Worm (Caenorhabditis elegans): ENCODE measurements around the gene srw-138.

DNA sequence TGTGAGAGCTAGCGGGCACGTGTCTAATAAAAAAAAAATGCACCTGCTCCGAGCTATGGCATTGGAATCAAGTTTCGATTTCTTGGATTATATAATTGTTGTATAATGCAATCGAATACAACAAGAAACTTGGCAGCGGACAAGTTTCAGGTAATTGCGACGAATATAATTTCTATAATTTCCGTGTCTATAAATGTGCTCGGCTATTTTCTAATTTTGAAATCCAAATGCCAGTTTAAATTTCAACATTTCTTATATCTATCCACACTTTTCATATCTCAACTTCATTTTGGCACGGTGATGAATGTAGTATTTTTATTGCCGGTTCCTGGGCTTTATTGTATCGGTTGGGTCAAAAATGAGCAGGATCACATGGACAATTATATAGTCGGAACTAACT is 33.1 kb downstream of the srw-138 start, which contains the start of gene C31B8.16:
- TF ChIP-seq dao-5 (tag; optimal IDR thresholded peaks at IDR 0.05) (no peak), him-1 (tag; optimal IDR thresholded peaks at IDR 0.05) (no peak), W03F9.2 (tag; optimal IDR thresholded peaks at IDR 0.05) (no peak)
